Worm (Caenorhabditis elegans): ENCODE results near the gene T11G6.4.

The T11G6.4 gene

DNA sequence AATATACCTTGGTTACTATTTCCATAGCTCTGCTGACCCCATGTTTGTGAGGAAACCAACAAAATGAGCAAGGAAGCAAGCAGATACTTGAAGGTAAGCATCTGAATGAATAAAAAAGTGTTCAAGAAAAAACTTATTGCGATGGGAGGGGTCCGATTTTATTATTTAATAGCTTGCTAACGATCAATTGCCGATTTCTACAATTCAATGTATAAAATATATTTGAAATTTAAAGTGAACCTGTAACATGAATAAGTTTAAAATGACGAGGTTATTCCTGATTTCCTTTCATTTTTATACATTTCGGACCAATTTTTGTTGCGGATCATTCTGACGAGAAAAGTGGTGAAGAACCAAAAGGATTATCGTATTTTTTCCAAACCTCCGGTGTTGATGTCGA lies 44.8 kb upstream of the T11G6.4 start, which contains the start of gene srlf-13:
Gene srlf-13, minus strand, starts transcription at position 101 of the 400 bp plus-strand sequence.
- TF ChIP-seq F55B11.4 (tag; optimal IDR thresholded peaks at IDR 0.05; ENCODE audit: borderline replicate concordance, insufficient read depth) (no peak), let-526 (GFP tag; IDR thresholded peaks at IDR 0.05) (no peak), tbp1 (GFP tag; optimal IDR thresholded peaks at IDR 0.05) (no peak), ceh-58 (GFP tag; IDR thresholded peaks at IDR 0.05) (no peak), pbrm-1 (GFP tag; IDR thresholded peaks at IDR 0.05) (no peak), ama-1 (optimal IDR thresholded peaks at IDR 0.05) (no peak), ama-1 (GFP tag; optimal IDR thresholded peaks at IDR 0.05) (no peak), attf-5 (GFP tag; optimal IDR thresholded peaks at IDR 0.05) (no peak), tlf-1 (GFP tag; optimal IDR thresholded peaks at IDR 0.05) (no peak), mxl-1 (tag; optimal IDR thresholded peaks at IDR 0.05) (no peak), B0019.2 (GFP tag; conservative IDR thresholded peaks at IDR 0.05) (no peak)

DNA sequence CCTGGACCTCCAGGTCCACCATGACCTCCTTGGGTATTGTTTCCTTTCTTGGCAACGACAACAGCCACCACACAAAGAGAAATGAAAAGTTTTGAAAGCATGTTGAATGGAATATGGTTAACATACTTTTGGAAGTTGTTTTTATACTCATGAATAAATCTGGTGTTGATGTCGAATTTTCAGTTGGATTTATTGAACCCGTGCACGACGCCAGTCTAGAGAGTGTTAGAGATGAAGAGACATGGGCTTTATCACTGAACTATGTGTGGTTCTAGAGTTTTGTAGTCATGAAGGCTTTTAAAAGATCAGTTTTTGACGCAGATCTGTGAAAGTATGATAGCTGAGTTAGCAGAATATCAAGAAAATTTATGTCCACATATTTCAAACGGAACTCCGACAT lies 42.5 kb upstream of the T11G6.4 start, which contains the start of gene srlf-14:
Gene srlf-14, minus strand, starts transcription at position 101 of the 400 bp plus-strand sequence.
- TF ChIP-seq hrde-1 (tag; optimal IDR thresholded peaks at IDR 0.05; ENCODE audit: borderline replicate concordance) (no peak), lin-26 (GFP tag; IDR thresholded peaks at IDR 0.05) (no peak)

DNA sequence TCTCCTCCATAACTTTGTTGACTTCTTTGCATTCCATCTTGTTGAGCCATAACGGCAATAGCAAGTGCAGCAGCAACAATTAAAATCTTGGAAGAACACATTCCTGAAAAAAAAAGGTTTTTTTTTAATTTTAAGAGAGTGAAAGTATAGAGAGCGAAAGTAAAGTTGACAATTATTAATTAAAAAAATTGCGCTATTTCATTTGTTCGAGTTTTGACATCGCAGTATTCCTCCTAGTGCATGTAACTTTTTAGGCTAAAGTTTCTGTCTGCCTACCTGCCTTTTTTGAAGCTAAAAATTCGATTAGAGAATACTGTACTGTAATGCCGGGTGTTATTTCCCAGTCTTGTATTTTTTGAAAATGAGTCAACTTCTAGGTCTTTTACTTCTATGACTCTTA lies 40.3 kb upstream of the T11G6.4 start, which contains the start of gene srlf-12:
Gene srlf-12, minus strand, starts transcription at position 101 of the 400 bp plus-strand sequence.
- no peak for TF ChIP-seq ceh-27 (GFP tag; optimal IDR thresholded peaks at IDR 0.05)
- no peak for TF ChIP-seq snpc-1.1 (tag; optimal IDR thresholded peaks at IDR 0.05; ENCODE audit: insufficient read depth)
- no peak for TF ChIP-seq attf-6 (GFP tag; IDR thresholded peaks at IDR 0.05)
- no peak for TF ChIP-seq F52B5.7 (tag; optimal IDR thresholded peaks at IDR 0.05)
- TF ChIP-seq efl-1 (GFP tag; optimal IDR thresholded peaks at IDR 0.05): no peak
- no peak for TF ChIP-seq somi-1 (GFP tag; optimal IDR thresholded peaks at IDR 0.05)
- no peak for TF ChIP-seq lsl-1 (GFP tag; optimal IDR thresholded peaks at IDR 0.05)
- TF ChIP-seq lsy-27 (tag; optimal IDR thresholded peaks at IDR 0.05; ENCODE audit: borderline replicate concordance, insufficient read depth): no peak
- TF ChIP-seq sea-2 (GFP tag; IDR thresholded peaks at IDR 0.05): no peak
- TF ChIP-seq ets-4 (GFP tag; optimal IDR thresholded peaks at IDR 0.05): no peak
- TF ChIP-seq repo-1 (tag; optimal IDR thresholded peaks at IDR 0.05): no peak

DNA sequence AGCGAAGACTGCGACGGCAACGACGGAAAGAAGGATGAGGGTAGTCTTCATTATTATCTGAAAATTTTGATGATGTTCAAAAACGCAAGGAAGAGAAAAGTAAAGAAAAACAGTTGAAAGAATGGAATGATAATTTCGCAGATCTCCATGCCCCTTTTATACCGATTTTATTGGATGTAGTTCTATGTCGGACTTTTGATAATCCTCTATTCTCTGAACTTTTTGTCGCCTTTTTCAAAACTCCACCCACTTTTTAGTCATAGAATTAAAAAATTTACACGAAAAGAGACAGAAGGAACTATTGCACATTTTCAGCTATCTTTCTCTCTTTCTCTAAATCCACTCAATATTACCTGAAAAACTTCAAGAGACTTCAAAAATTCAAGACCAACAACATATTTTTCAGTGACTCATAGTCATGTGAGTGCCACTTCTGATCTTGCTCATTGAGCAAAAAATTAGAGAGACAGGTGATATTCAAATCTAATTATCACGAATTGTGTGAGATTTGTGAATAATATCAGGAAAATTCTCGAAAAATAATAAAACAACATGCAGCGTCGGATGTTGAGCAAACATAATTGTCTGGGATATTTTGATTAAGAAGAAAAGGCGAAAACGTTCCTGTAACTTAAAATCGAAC lies 38.2 kb upstream of the T11G6.4 start, which contains the start of gene F13E9.15:
Gene F13E9.15, minus strand, starts transcription at position 51 of the 643 bp plus-strand sequence.
- no peak for TF ChIP-seq nhr-90 (tag; optimal IDR thresholded peaks at IDR 0.05)
- TF ChIP-seq efl-1 (GFP tag; optimal IDR thresholded peaks at IDR 0.05): no peak
- no peak for TF ChIP-seq Y67H2A.10 (GFP tag; conservative IDR thresholded peaks at IDR 0.05)
- TF ChIP-seq rcor-1 (GFP tag; IDR thresholded peaks at IDR 0.05): no peak
- TF ChIP-seq unc-62 (GFP tag; optimal IDR thresholded peaks at IDR 0.05): no peak
- TF ChIP-seq F57C9.4 (tag; optimal IDR thresholded peaks at IDR 0.05): no peak
- no peak for TF ChIP-seq T26A5.8 (tag; optimal IDR thresholded peaks at IDR 0.05)
- no peak for TF ChIP-seq egrh-3 (GFP tag; IDR thresholded peaks at IDR 0.05)
- no peak for TF ChIP-seq attf-6 (GFP tag; IDR thresholded peaks at IDR 0.05)
- TF ChIP-seq sea-2 (GFP tag; IDR thresholded peaks at IDR 0.05): no peak
- TF ChIP-seq attf-5 (GFP tag; optimal IDR thresholded peaks at IDR 0.05): no peak
- no peak for TF ChIP-seq F39B2.1 (GFP tag; IDR thresholded peaks at IDR 0.05)
- no peak for TF ChIP-seq K12H6.12 (tag; optimal IDR thresholded peaks at IDR 0.05)
- TF ChIP-seq xnd-1 (tag; optimal IDR thresholded peaks at IDR 0.05): no peak
- no peak for TF ChIP-seq snpc-1.3 (tag; optimal IDR thresholded peaks at IDR 0.05; ENCODE audit: insufficient read depth)
- TF ChIP-seq F22D6.2 (tag; optimal IDR thresholded peaks at IDR 0.05): no peak
- TF ChIP-seq sptf-2 (GFP tag; optimal IDR thresholded peaks at IDR 0.05): no peak
- TF ChIP-seq hmg-20 (GFP tag; IDR thresholded peaks at IDR 0.05): no peak
- TF ChIP-seq mes-4 (tag; optimal IDR thresholded peaks at IDR 0.05): no peak
- no peak for TF ChIP-seq hrde-1 (tag; optimal IDR thresholded peaks at IDR 0.05; ENCODE audit: borderline replicate concordance)
